Fruit fly (Drosophila melanogaster) whole organism, embryonic: Measurements from ENCODE around the gene CG32708.
A peak's percentile ranks its signal among the peaks of the same experiment; 100 is the strongest.

Experiments
- Atf-2 ChIP-seq: fragments of 200-800 bp; sonication (Bioruptor generic); optimal IDR thresholded peaks from 2 replicates; lab custom pipeline; 2016; ENCODE audit warnings: missing biosample characterization, missing genetic modification characterization
- CG10321 ChIP-seq: fragments of 200-800 bp; sonication (Bioruptor generic); IDR thresholded peaks from 2 replicates; pipeline ENCODE4 v1.3.6; 2022; ENCODE audit warnings: missing biosample characterization, missing genetic modification characterization
- CG10366 ChIP-seq: fragments of 200-800 bp; sonication (Bioruptor generic); IDR thresholded peaks from 2 replicates; pipeline ENCODE4 v1.3.6; 2022; ENCODE audit warnings: missing biosample characterization, missing genetic modification characterization
- CG10979 ChIP-seq: fragments of 200-800 bp; sonication (Bioruptor generic); optimal IDR thresholded peaks from 2 replicates; lab custom pipeline; 2018; ENCODE audit warnings: missing biosample characterization, mild to moderate bottlenecking, missing genetic modification characterization, moderate library complexity
- CG11247 ChIP-seq: fragments of 200-800 bp; sonication (Bioruptor generic); IDR thresholded peaks from 2 replicates; pipeline ENCODE4 v1.3.6; 2022; ENCODE audit warnings: missing biosample characterization, missing genetic modification characterization
- CG12219 ChIP-seq: fragments of 200-800 bp; sonication (Bioruptor generic); optimal IDR thresholded peaks from 3 replicates; lab custom pipeline; 2018; ENCODE audit warnings: missing biosample characterization, mild to moderate bottlenecking, missing genetic modification characterization
- CG12391 ChIP-seq: fragments of 200-800 bp; sonication (Bioruptor generic); optimal IDR thresholded peaks from 3 replicates; lab custom pipeline; 2018; ENCODE audit warnings: missing biosample characterization, mild to moderate bottlenecking, missing genetic modification characterization, moderate library complexity
- CG13894 ChIP-seq: fragments of 200-800 bp; sonication (Bioruptor generic); optimal IDR thresholded peaks from 3 replicates; lab custom pipeline; 2018; ENCODE audit warnings: missing biosample characterization, mild to moderate bottlenecking, missing genetic modification characterization, moderate library complexity
- CG15514 ChIP-seq: fragments of 200-800 bp; sonication (Bioruptor generic); optimal IDR thresholded peaks from 3 replicates; lab custom pipeline; 2017; ENCODE audit warnings: missing biosample characterization, missing genetic modification characterization, mild to moderate bottlenecking, moderate library complexity, missing genetic modification reagents
- CG15601 ChIP-seq: fragments of 200-800 bp; sonication (Bioruptor generic); optimal IDR thresholded peaks from 3 replicates; lab custom pipeline; 2019; ENCODE audit warnings: missing biosample characterization, mild to moderate bottlenecking, missing genetic modification characterization, moderate library complexity
- CG18619 ChIP-seq: fragments of 200-800 bp; sonication (Bioruptor generic); optimal IDR thresholded peaks from 3 replicates; lab custom pipeline; 2017; ENCODE audit warnings: missing biosample characterization, mild to moderate bottlenecking, missing genetic modification characterization
- CG2129 ChIP-seq: fragments of 200-800 bp; sonication (Bioruptor generic); IDR thresholded peaks from 2 replicates; pipeline ENCODE4 v1.3.6; 2022; ENCODE audit warnings: missing biosample characterization, missing genetic modification characterization; ENCODE audit not compliant: partially characterized antibody
- CG30020 ChIP-seq: fragments of 200-800 bp; optimal IDR thresholded peaks from 2 replicates; lab custom pipeline; 2019; ENCODE audit warnings: missing biosample characterization, mild to moderate bottlenecking, missing genetic modification characterization, moderate library complexity
- CG31365 ChIP-seq: fragments of 200-800 bp; sonication (Bioruptor generic); optimal IDR thresholded peaks from 2 replicates; lab custom pipeline; 2018; ENCODE audit warnings: missing biosample characterization, mild to moderate bottlenecking, missing genetic modification characterization
- CG33213 ChIP-seq: fragments of 200-800 bp; sonication (Bioruptor generic); optimal IDR thresholded peaks from 3 replicates; lab custom pipeline; 2016; ENCODE audit warnings: missing biosample characterization, missing genetic modification characterization
- CG7357 ChIP-seq: fragments of 200-800 bp; sonication (Bioruptor generic); IDR thresholded peaks from 3 replicates; pipeline ENCODE4 v1.3.6; 2022; ENCODE audit warnings: missing biosample characterization, missing genetic modification characterization
- CG7963 ChIP-seq: fragments of 200-800 bp; sonication (Bioruptor generic); IDR thresholded peaks from 3 replicates; pipeline ENCODE4 v1.3.6; 2022; ENCODE audit warnings: missing biosample characterization, missing genetic modification characterization; ENCODE audit not compliant: partially characterized antibody
- CG8281 ChIP-seq: fragments of 200-800 bp; sonication (Bioruptor generic); optimal IDR thresholded peaks from 2 replicates; lab custom pipeline; 2018; ENCODE audit warnings: missing biosample characterization, mild to moderate bottlenecking, missing genetic modification characterization, moderate library complexity
- CG9797 ChIP-seq: fragments of 200-800 bp; sonication (Bioruptor generic); optimal IDR thresholded peaks from 3 replicates; lab custom pipeline; 2018; ENCODE audit warnings: missing biosample characterization, mild to moderate bottlenecking, missing genetic modification characterization
- CTCF ChIP-seq: fragments of 200-800 bp; sonication (Bioruptor generic); optimal IDR thresholded peaks from 2 replicates; lab custom pipeline; 2017; ENCODE audit warnings: missing biosample characterization, mild to moderate bottlenecking, missing genetic modification characterization, moderate library complexity
- Dek ChIP-seq: fragments of 200-800 bp; sonication (Bioruptor generic); optimal IDR thresholded peaks from 3 replicates; lab custom pipeline; 2019; ENCODE audit warnings: missing biosample characterization, mild to moderate bottlenecking, missing genetic modification characterization, moderate library complexity
- Dfd ChIP-seq, 2 experiments: fragments of >200 bp; optimal IDR thresholded peaks; 2 replicates each; lab custom pipeline; 2017; ENCODE audit warnings: missing biosample characterization in 2 of 2, missing genetic modification characterization in 2 of 2
- Dip3 ChIP-seq: fragments of 200-800 bp; sonication (Bioruptor generic); optimal IDR thresholded peaks from 3 replicates; lab custom pipeline; 2016; ENCODE audit warnings: missing biosample characterization, missing genetic modification characterization
- Drgx ChIP-seq: fragments of 200-800 bp; sonication (Bioruptor generic); IDR thresholded peaks from 2 replicates; pipeline ENCODE4 v1.3.6; 2022; ENCODE audit warnings: missing biosample characterization, missing genetic modification characterization
- E2f1 ChIP-seq: fragments of 200-800 bp; sonication (Bioruptor generic); IDR thresholded peaks from 2 replicates; pipeline ENCODE4 v1.3.6; 2022; ENCODE audit warnings: missing biosample characterization, missing genetic modification characterization
- Jarid2 ChIP-seq: fragments of 200-800 bp; sonication (Bioruptor generic); optimal IDR thresholded peaks from 3 replicates; lab custom pipeline; 2017; ENCODE audit warnings: mild to moderate bottlenecking, missing biosample characterization, missing genetic modification reagents, missing genetic modification characterization
- Myb ChIP-seq: fragments of 200-800 bp; sonication (Bioruptor generic); optimal IDR thresholded peaks from 2 replicates; lab custom pipeline; 2016; ENCODE audit warnings: missing biosample characterization, missing genetic modification characterization
- NFAT ChIP-seq: fragments of 200-800 bp; sonication (Bioruptor generic); IDR thresholded peaks from 2 replicates; pipeline ENCODE4 v1.3.6; 2022; ENCODE audit warnings: missing biosample characterization, missing genetic modification characterization
- Sox102F ChIP-seq: fragments of 200-800 bp; sonication (Bioruptor generic); optimal IDR thresholded peaks from 2 replicates; lab custom pipeline; 2018; ENCODE audit warnings: missing biosample characterization, mild to moderate bottlenecking, missing genetic modification characterization, moderate library complexity
- Sry-β ChIP-seq: fragments of 200-800 bp; sonication (Bioruptor generic); optimal IDR thresholded peaks from 2 replicates; lab custom pipeline; 2018; ENCODE audit warnings: missing biosample characterization, mild to moderate bottlenecking, missing genetic modification characterization, moderate library complexity
- Taf1 ChIP-seq: fragments of 200-800 bp; sonication (Bioruptor generic); IDR thresholded peaks from 2 replicates; pipeline ENCODE4 v1.3.6; 2022; ENCODE audit warnings: missing biosample characterization, missing genetic modification characterization
- Xbp1 ChIP-seq: fragments of 200-800 bp; sonication (Bioruptor generic); optimal IDR thresholded peaks from 3 replicates; lab custom pipeline; 2016; ENCODE audit warnings: missing biosample characterization, mild to moderate bottlenecking, missing genetic modification characterization
- br ChIP-seq: fragments of >200 bp; optimal IDR thresholded peaks from 2 replicates; lab custom pipeline; 2017
- caup ChIP-seq: fragments of 200-800 bp; sonication (Bioruptor generic); optimal IDR thresholded peaks from 3 replicates; lab custom pipeline; 2017; ENCODE audit warnings: missing biosample characterization, mild to moderate bottlenecking, missing genetic modification characterization, moderate library complexity; ENCODE audit not compliant: severe bottlenecking
- chm ChIP-seq: fragments of 200-800 bp; sonication (Bioruptor generic); IDR thresholded peaks from 2 replicates; pipeline ENCODE4 v1.3.6; 2022; ENCODE audit warnings: missing biosample characterization, missing genetic modification characterization
- crc ChIP-seq: fragments of 200-800 bp; sonication (Bioruptor generic); optimal IDR thresholded peaks from 2 replicates; lab custom pipeline; 2016; ENCODE audit warnings: missing biosample characterization, missing genetic modification characterization
- eve ChIP-seq, 2 experiments: fragments of >200 bp; optimal IDR thresholded peaks; 2 replicates each; lab custom pipeline; 2017; ENCODE audit warnings: missing biosample characterization in 2 of 2, missing genetic modification characterization in 2 of 2
- gce ChIP-seq: fragments of 200-800 bp; sonication (Bioruptor generic); IDR thresholded peaks from 3 replicates; pipeline ENCODE4 v1.3.6; 2022; ENCODE audit warnings: missing biosample characterization, missing genetic modification characterization
- gcm ChIP-seq: fragments of 200-800 bp; sonication (Bioruptor generic); optimal IDR thresholded peaks from 2 replicates; lab custom pipeline; 2019; ENCODE audit warnings: missing biosample characterization, mild to moderate bottlenecking, missing genetic modification characterization, moderate library complexity
- hkb ChIP-seq, 2 experiments: fragments of 200-800 bp in 1 of 2; fragments of >200 bp in 1 of 2; sonication (Bioruptor generic) in 1 of 2; IDR thresholded peaks in 1 of 2; optimal IDR thresholded peaks in 1 of 2; 2 replicates each; pipeline versions ENCODE4 v1.3.6 to Lab custom; 2017 to 2022; ENCODE audit warnings: missing biosample characterization in 1 of 2, missing genetic modification characterization in 1 of 2
- lilli ChIP-seq: fragments of 200-800 bp; sonication (Bioruptor generic); optimal IDR thresholded peaks from 3 replicates; lab custom pipeline; 2016; ENCODE audit warnings: missing biosample characterization, missing genetic modification characterization
- nom ChIP-seq: fragments of 200-800 bp; sonication (Bioruptor generic); optimal IDR thresholded peaks from 2 replicates; lab custom pipeline; 2017; ENCODE audit warnings: missing biosample characterization, missing genetic modification characterization, mild to moderate bottlenecking, moderate library complexity, missing genetic modification reagents
- pita ChIP-seq: fragments of 200-800 bp; sonication (Bioruptor generic); optimal IDR thresholded peaks from 2 replicates; lab custom pipeline; 2017; ENCODE audit warnings: missing biosample characterization, mild to moderate bottlenecking, missing genetic modification characterization
- ranshi ChIP-seq: fragments of 200-800 bp; sonication (Bioruptor generic); IDR thresholded peaks from 2 replicates; pipeline ENCODE4 v1.3.6; 2022; ENCODE audit warnings: missing biosample characterization, missing genetic modification characterization
- rib ChIP-seq: fragments of 200-800 bp; sonication (Bioruptor generic); IDR thresholded peaks from 2 replicates; pipeline ENCODE4 v1.3.6; 2022; ENCODE audit warnings: missing biosample characterization, missing genetic modification characterization
- sim ChIP-seq: fragments of 200-800 bp; sonication (Bioruptor generic); IDR thresholded peaks from 2 replicates; pipeline ENCODE4 v1.3.6; 2022; ENCODE audit warnings: missing biosample characterization, missing genetic modification characterization
- slbo ChIP-seq: fragments of 200-800 bp; sonication (Bioruptor generic); IDR thresholded peaks from 2 replicates; pipeline ENCODE4 v1.3.6; 2022; ENCODE audit warnings: missing biosample characterization, missing genetic modification characterization
- tap ChIP-seq: fragments of 200-800 bp; optimal IDR thresholded peaks from 3 replicates; lab custom pipeline; 2019; ENCODE audit warnings: missing biosample characterization, mild to moderate bottlenecking, missing genetic modification characterization, moderate library complexity
- tgo ChIP-seq: fragments of 200-800 bp; sonication (Bioruptor generic); IDR thresholded peaks from 3 replicates; pipeline ENCODE4 v1.3.6; 2022; ENCODE audit warnings: missing biosample characterization, missing genetic modification characterization
- tll ChIP-seq, 2 experiments: fragments of 200-800 bp in 1 of 2; fragments of >200 bp in 1 of 2; sonication (Bioruptor generic) in 1 of 2; optimal IDR thresholded peaks; 2 replicates each; lab custom pipeline; 2017 to 2019; ENCODE audit warnings: missing biosample characterization in 2 of 2, missing genetic modification characterization in 2 of 2, mild to moderate bottlenecking in 1 of 2, moderate library complexity in 1 of 2
- tx ChIP-seq: fragments of 200-800 bp; sonication (Bioruptor generic); optimal IDR thresholded peaks from 2 replicates; lab custom pipeline; 2016; ENCODE audit warnings: missing biosample characterization, missing genetic modification characterization
- wor ChIP-seq: fragments of 200-800 bp; sonication (Bioruptor generic); IDR thresholded peaks from 2 replicates; pipeline ENCODE4 v1.3.6; 2022; ENCODE audit warnings: missing biosample characterization, missing genetic modification characterization

The CG32708 gene

DNA sequence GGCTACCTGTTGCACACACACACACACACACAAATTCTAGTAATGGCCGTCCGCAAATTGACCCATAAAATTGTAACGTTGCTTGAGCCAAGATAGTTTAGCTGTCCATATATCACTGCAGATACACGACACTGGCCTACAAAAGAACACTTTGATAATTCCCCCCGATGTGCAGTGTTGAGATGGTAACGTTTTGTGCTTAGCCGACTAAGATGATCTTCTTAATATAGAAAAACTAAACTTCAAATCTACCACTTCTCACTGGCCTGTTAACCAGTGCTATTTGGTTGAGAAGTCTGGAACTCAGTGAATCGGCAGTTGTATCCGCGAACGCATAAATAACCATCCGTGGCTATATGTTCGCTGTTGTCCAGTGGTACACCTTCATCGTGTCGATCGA is 16.9 kb upstream of the CG32708 start (continued):
- TF ChIP-seq hkb (optimal IDR thresholded peaks at IDR 0.05; lab: Kevin White, UChicago) (no peak), hkb (GFP tag; IDR thresholded peaks at IDR 0.05; lab: Robert Waterston, UW) (no peak), caup (GFP tag; lab: Kevin White, UChicago) (no peak), Dek (tag; lab: Kevin White, UChicago) (no peak), slbo (peak; percentile 30), CG18619 (GFP tag; lab: Kevin White, UChicago) (no peak), sim (no peak), wor (no peak), CG12391 (tag; lab: Kevin White, UChicago) (no peak), CG31365 (no peak), Sox102F (GFP tag; lab: Kevin White, UChicago) (no peak), tgo (GFP tag; lab: Robert Waterston, UW) (no peak; the same call in 2 of the 3 replicates), CG11247 (GFP tag; lab: Robert Waterston, UW) (no peak), CG15514 (no peak), E2f1 (peak; percentile 34; the same call in 1 of the 2 replicates), CG12219 (GFP tag; lab: Kevin White, UChicago) (no peak), Taf1 (GFP tag; lab: Robert Waterston, UW) (no peak), CG33213 (GFP tag; lab: Kevin White, UChicago) (no peak), crc (no peak), tll (GFP tag; optimal IDR thresholded peaks at IDR 0.05; lab: Kevin White, UChicago) (no peak), CG30020 (tag; lab: Kevin White, UChicago) (no peak), CG9797 (GFP tag; lab: Kevin White, UChicago) (no peak), Jarid2 (GFP tag; lab: Kevin White, UChicago) (no peak), CG13894 (tag; lab: Kevin White, UChicago) (no peak), CG10979 (tag; lab: Kevin White, UChicago) (no peak), Dip3 (GFP tag; lab: Kevin White, UChicago) (no peak), nom (no peak), tx (GFP tag; lab: Kevin White, UChicago) (no peak), CTCF (GFP tag; lab: Kevin White, UChicago) (no peak), Sry-β (GFP tag; lab: Kevin White, UChicago) (no peak), CG10321 (GFP tag; lab: Robert Waterston, UW) (no peak), CG2129 (GFP tag; lab: Robert Waterston, UW) (no peak), ranshi (GFP tag; lab: Robert Waterston, UW) (no peak), NFAT (GFP tag; lab: Robert Waterston, UW) (peak; percentile 40; the same call in 1 of the 2 replicates), CG7963 (GFP tag; lab: Robert Waterston, UW) (no peak), tap (tag; lab: Kevin White, UChicago) (no peak), br (lab: Kevin White, UChicago) (no peak), lilli (GFP tag; lab: Kevin White, UChicago) (peak; percentile 7), eve (GFP tag; optimal IDR thresholded peaks at IDR 0.05; lab: Kevin White, UChicago) (no peak), Myb (GFP tag; lab: Kevin White, UChicago) (no peak), pita (GFP tag; lab: Kevin White, UChicago) (no peak), Atf-2 (GFP tag; lab: Kevin White, UChicago) (no peak), gcm (no peak), CG7357 (GFP tag; lab: Robert Waterston, UW) (no peak), CG10366 (peak; percentile 17; the same call in 1 of the 2 replicates), CG8281 (tag; lab: Kevin White, UChicago) (no peak), rib (GFP tag; lab: Robert Waterston, UW) (no peak), Xbp1 (no peak), chm (GFP tag; lab: Robert Waterston, UW) (no peak), CG15601 (tag; lab: Kevin White, UChicago) (no peak), Drgx (peak; percentile 77), Dfd (GFP tag; optimal IDR thresholded peaks at IDR 0.05; lab: Kevin White, UChicago) (no peak), gce (GFP tag; lab: Robert Waterston, UW) (no peak)
